Worm (Caenorhabditis elegans): ENCODE results near the gene msi-1.

DNA sequence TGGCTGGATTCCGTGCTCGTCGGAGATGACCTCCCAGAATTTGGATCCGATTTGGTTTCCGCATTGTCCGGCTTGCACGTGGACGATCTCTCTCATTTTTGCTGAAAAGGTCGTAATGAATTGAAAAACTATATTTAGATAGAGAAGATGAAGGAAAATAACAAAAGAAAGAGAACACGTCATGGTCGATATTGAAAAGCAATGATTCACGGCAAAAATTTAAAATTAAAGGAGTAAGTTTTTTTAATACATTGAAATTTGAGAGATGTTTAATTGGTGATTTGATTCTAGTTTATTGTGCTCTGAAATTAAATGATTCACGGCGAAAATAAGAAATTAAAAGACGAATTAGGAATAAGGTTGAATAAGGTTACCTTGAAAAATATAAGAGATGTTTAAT, 41.3 kb upstream of the msi-1 start, which contains the start of gene tbb-2:
- TF ChIP-seq aha-1 (tag; optimal IDR thresholded peaks at IDR 0.05) (no peak), unc-62 (GFP tag; optimal IDR thresholded peaks at IDR 0.05) (no peak), sox-4 (tag; optimal IDR thresholded peaks at IDR 0.05) (no peak), ama-1 (optimal IDR thresholded peaks at IDR 0.05) (no peak), fkh-4 (tag; optimal IDR thresholded peaks at IDR 0.05; ENCODE audit: borderline replicate concordance) (no peak), tbx-2 (tag; optimal IDR thresholded peaks at IDR 0.05) (no peak), nhr-28 (tag; optimal IDR thresholded peaks at IDR 0.05) (no peak), mab-9 (GFP tag; IDR thresholded peaks at IDR 0.05) (no peak), ces-1 (GFP tag; optimal IDR thresholded peaks at IDR 0.05) (no peak), grh-1 (GFP tag; IDR thresholded peaks at IDR 0.05) (no peak), aly-2 (tag; optimal IDR thresholded peaks at IDR 0.05) (no peak)

Measured in whole organism, L1 larva.